Worm (Caenorhabditis elegans) whole organism, early embryonic: ENCODE results near the gene K01A6.4.

Experiments used
- aly-1 ChIP-seq: sonication (generic microtip); optimal IDR thresholded peaks from 2 replicates; lab custom pipeline; 2016; ENCODE audit warnings: missing genetic modification characterization, missing compliant biosample characterization
- ama-1 ChIP-seq: fragments of 150-350 bp; optimal IDR thresholded peaks from 2 replicates; lab custom pipeline; 2014
- ceh-13 ChIP-seq: fragments of 200-800 bp; sonication (Bioruptor generic); optimal IDR thresholded peaks from 2 replicates; lab custom pipeline; 2018; ENCODE audit warnings: mild to moderate bottlenecking, missing genetic modification characterization, missing compliant biosample characterization
- ets-7 ChIP-seq: sonication (generic microtip); optimal IDR thresholded peaks from 2 replicates; lab custom pipeline; 2016; ENCODE audit warnings: missing genotype, missing genetic modification characterization, missing compliant biosample characterization
- flt-1 ChIP-seq: fragments of 200-800 bp; sonication (Bioruptor generic); IDR thresholded peaks from 2 replicates; pipeline ENCODE4 v1.3.6; 2022; ENCODE audit warnings: missing genetic modification characterization, missing compliant biosample characterization
- hmbx-1 ChIP-seq: sonication (generic microtip); optimal IDR thresholded peaks from 2 replicates; lab custom pipeline; 2016; ENCODE audit warnings: mild to moderate bottlenecking, missing genetic modification characterization, missing compliant biosample characterization
- hmg-4 ChIP-seq: fragments of 200-800 bp; sonication (Bioruptor generic); optimal IDR thresholded peaks from 2 replicates; lab custom pipeline; 2018; ENCODE audit warnings: mild to moderate bottlenecking, missing genetic modification characterization, missing compliant biosample characterization
- hnd-1 ChIP-seq: sonication (generic microtip); optimal IDR thresholded peaks from 2 replicates; lab custom pipeline; 2016; ENCODE audit warnings: missing genetic modification characterization, missing compliant biosample characterization
- scrt-1 ChIP-seq: fragments of 200-800 bp; sonication (Bioruptor generic); IDR thresholded peaks from 2 replicates; pipeline ENCODE4 v1.3.6; 2022; ENCODE audit warnings: missing genetic modification characterization, missing compliant biosample characterization
- sea-1 ChIP-seq: fragments of 200-800 bp; sonication (Bioruptor generic); conservative IDR thresholded peaks from 2 replicates; pipeline ENCODE4 v1.3.6; 2022; ENCODE audit warnings: missing genetic modification characterization, missing compliant biosample characterization
- tbx-11 ChIP-seq: fragments of 200-800 bp; sonication (Bioruptor generic); IDR thresholded peaks from 2 replicates; pipeline ENCODE4 v1.3.6; 2022; ENCODE audit warnings: missing genetic modification characterization, missing compliant biosample characterization
- tra-4 ChIP-seq: sonication (generic microtip); optimal IDR thresholded peaks from 2 replicates; lab custom pipeline; 2017; ENCODE audit warnings: missing genetic modification characterization, missing compliant biosample characterization

DNA sequence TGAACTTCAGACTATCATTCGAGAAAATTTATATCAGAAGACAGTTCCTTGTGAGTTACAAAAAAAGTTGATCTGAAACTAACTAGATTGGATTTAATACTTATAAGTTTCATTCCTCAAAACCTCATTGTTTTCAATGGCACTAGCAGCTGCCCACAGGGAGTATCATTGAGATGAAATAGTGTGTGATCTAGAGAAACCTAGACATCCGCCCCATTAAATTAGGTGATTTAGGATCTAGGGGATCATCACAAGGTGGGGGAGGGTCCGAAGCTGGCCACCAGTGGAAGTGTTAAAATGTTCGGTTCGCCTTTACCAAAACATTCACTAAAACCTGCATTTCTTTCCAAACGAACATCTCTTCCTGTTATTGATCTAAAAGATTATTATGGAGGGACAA, 23.7 kb downstream of the K01A6.4 start:
- TF ChIP-seq hnd-1 (tag; lab: Kevin White, UChicago) (no peak), flt-1 (GFP tag; lab: Robert Waterston, UW) (no peak), ama-1 (no peak), scrt-1 (GFP tag; lab: Robert Waterston, UW) (no peak), ceh-13 (GFP tag; lab: Kevin White, UChicago) (no peak), tra-4 (tag; lab: Kevin White, UChicago) (no peak), hmg-4 (GFP tag; lab: Kevin White, UChicago) (no peak), hmbx-1 (tag; lab: Kevin White, UChicago) (no peak), tbx-11 (no peak), aly-1 (tag; lab: Kevin White, UChicago) (no peak), sea-1 (GFP tag; lab: Robert Waterston, UW) (no peak), ets-7 (tag; lab: Kevin White, UChicago) (no peak)
